Worm (Caenorhabditis elegans) whole organism, late embryonic: Measurements from ENCODE around the gene sam-4.

ENCODE experiments used
- C08G9.2 ChIP-seq: sonication (generic microtip); optimal IDR thresholded peaks from 2 replicates; lab custom pipeline; 2016; ENCODE audit warnings: mild to moderate bottlenecking, missing genetic modification characterization, moderate library complexity, missing compliant biosample characterization
- K02D7.2 ChIP-seq: sonication (generic microtip); optimal IDR thresholded peaks from 2 replicates; lab custom pipeline; 2017; ENCODE audit warnings: mild to moderate bottlenecking, missing genetic modification characterization, missing compliant biosample characterization
- T23F11.4 ChIP-seq: fragments of 200-800 bp; sonication (Bioruptor generic); optimal IDR thresholded peaks from 2 replicates; lab custom pipeline; 2018; ENCODE audit warnings: mild to moderate bottlenecking, missing genetic modification characterization, missing compliant biosample characterization
- ahr-1 ChIP-seq: sonication (generic microtip); optimal IDR thresholded peaks from 2 replicates; lab custom pipeline; 2016; ENCODE audit warnings: missing genetic modification characterization, missing compliant biosample characterization
- ama-1 ChIP-seq: fragments of 150-350 bp; optimal IDR thresholded peaks from 2 replicates; lab custom pipeline; 2014
- ceh-14 ChIP-seq: sonication (generic microtip); optimal IDR thresholded peaks from 2 replicates; lab custom pipeline; 2016; ENCODE audit warnings: missing genotype, missing genetic modification characterization, missing compliant biosample characterization
- ceh-18 ChIP-seq: sonication (generic microtip); optimal IDR thresholded peaks from 2 replicates; lab custom pipeline; 2016; ENCODE audit warnings: missing genetic modification characterization, missing compliant biosample characterization
- ceh-2 ChIP-seq: sonication (generic microtip); optimal IDR thresholded peaks from 2 replicates; lab custom pipeline; 2016; ENCODE audit warnings: missing genotype, missing genetic modification characterization, missing compliant biosample characterization
- ceh-22 ChIP-seq: sonication (generic microtip); optimal IDR thresholded peaks from 2 replicates; lab custom pipeline; 2017; ENCODE audit warnings: missing biosample characterization, missing genetic modification characterization
- ceh-24 ChIP-seq: sonication (generic microtip); optimal IDR thresholded peaks from 2 replicates; lab custom pipeline; 2016; ENCODE audit warnings: mild to moderate bottlenecking, missing genetic modification characterization, missing compliant biosample characterization
- ceh-30 ChIP-seq: fragments of 150-350 bp; optimal IDR thresholded peaks from 2 replicates; lab custom pipeline; 2014; ENCODE audit warnings: missing biosample characterization, missing genetic modification characterization
- ceh-31 ChIP-seq: sonication (generic microtip); optimal IDR thresholded peaks from 2 replicates; lab custom pipeline; 2016; ENCODE audit warnings: missing genetic modification characterization, missing compliant biosample characterization
- ceh-45 ChIP-seq: fragments of 200-800 bp; sonication (Bioruptor generic); IDR thresholded peaks from 2 replicates; pipeline ENCODE4 v1.3.6; 2022; ENCODE audit warnings: missing genetic modification reagents, missing genetic modification characterization, missing compliant biosample characterization
- ceh-48 ChIP-seq: sonication (generic microtip); optimal IDR thresholded peaks from 2 replicates; lab custom pipeline; 2016; ENCODE audit warnings: missing genetic modification characterization, inconsistent platforms, missing compliant biosample characterization
- che-1 ChIP-seq: sonication (generic microtip); optimal IDR thresholded peaks from 2 replicates; lab custom pipeline; 2016; ENCODE audit warnings: mild to moderate bottlenecking, missing genetic modification characterization, missing compliant biosample characterization
- dmd-4 ChIP-seq: sonication (generic microtip); optimal IDR thresholded peaks from 2 replicates; lab custom pipeline; 2016; ENCODE audit warnings: borderline replicate concordance, missing genetic modification characterization, missing compliant biosample characterization
- elt-2 ChIP-seq: sonication (generic microtip); optimal IDR thresholded peaks from 2 replicates; lab custom pipeline; 2016; ENCODE audit warnings: missing genetic modification reagents, missing genetic modification characterization, missing compliant biosample characterization
- elt-4 ChIP-seq: sonication (generic microtip); optimal IDR thresholded peaks from 2 replicates; lab custom pipeline; 2016; ENCODE audit warnings: missing genetic modification characterization, missing compliant biosample characterization
- ets-4 ChIP-seq: sonication (generic microtip); optimal IDR thresholded peaks from 2 replicates; lab custom pipeline; 2016; ENCODE audit warnings: missing genetic modification characterization, missing compliant biosample characterization
- hlh-30 ChIP-seq: sonication (generic microtip); optimal IDR thresholded peaks from 2 replicates; lab custom pipeline; 2017; ENCODE audit warnings: antibody characterized with exemption, missing genetic modification characterization, missing compliant biosample characterization; ENCODE audit not compliant: insufficient read depth
- hlh-6 ChIP-seq: sonication (generic microtip); optimal IDR thresholded peaks from 2 replicates; lab custom pipeline; 2016; ENCODE audit warnings: missing genotype, missing genetic modification characterization, missing compliant biosample characterization
- hlh-8 ChIP-seq: sonication (generic microtip); optimal IDR thresholded peaks from 2 replicates; lab custom pipeline; 2016; ENCODE audit warnings: missing genotype, missing genetic modification characterization, missing compliant biosample characterization
- lim-6 ChIP-seq: sonication (generic microtip); optimal IDR thresholded peaks from 2 replicates; lab custom pipeline; 2016; ENCODE audit warnings: missing genetic modification characterization, missing compliant biosample characterization
- madf-2 ChIP-seq: sonication (generic microtip); optimal IDR thresholded peaks from 2 replicates; lab custom pipeline; 2017; ENCODE audit warnings: missing genetic modification characterization, missing compliant biosample characterization
- mec-3 ChIP-seq: sonication (generic microtip); optimal IDR thresholded peaks from 2 replicates; lab custom pipeline; 2016; ENCODE audit warnings: borderline replicate concordance, missing genetic modification characterization, missing compliant biosample characterization
- nfya-1 ChIP-seq: sonication (generic microtip); optimal IDR thresholded peaks from 2 replicates; lab custom pipeline; 2017; ENCODE audit warnings: missing genetic modification characterization, mild to moderate bottlenecking, missing compliant biosample characterization, antibody characterized with exemption, moderate library complexity
- nhr-11 ChIP-seq: fragments of 150-350 bp; optimal IDR thresholded peaks from 2 replicates; lab custom pipeline; 2014; ENCODE audit warnings: missing biosample characterization, missing genetic modification characterization
- npax-4 ChIP-seq: sonication (generic microtip); optimal IDR thresholded peaks from 2 replicates; lab custom pipeline; 2016; ENCODE audit warnings: missing genetic modification characterization, missing compliant biosample characterization
- pag-3 ChIP-seq: sonication (generic microtip); optimal IDR thresholded peaks from 2 replicates; lab custom pipeline; 2016; ENCODE audit warnings: missing compliant biosample characterization, missing genetic modification characterization, borderline replicate concordance
- pax-1 ChIP-seq: fragments of 150-350 bp; optimal IDR thresholded peaks from 2 replicates; lab custom pipeline; 2014; ENCODE audit warnings: missing biosample characterization, missing genetic modification characterization
- pha-2 ChIP-seq: sonication (generic microtip); optimal IDR thresholded peaks from 2 replicates; lab custom pipeline; 2017; ENCODE audit warnings: mild to moderate bottlenecking, missing genetic modification characterization, missing compliant biosample characterization
- pha-4 ChIP-seq: fragments of 150-350 bp; optimal IDR thresholded peaks from 2 replicates; lab custom pipeline; 2018; ENCODE audit warnings: missing biosample characterization, missing genetic modification reagents, missing genetic modification characterization
- pqm-1 ChIP-seq: sonication (generic microtip); optimal IDR thresholded peaks from 2 replicates; lab custom pipeline; 2016; ENCODE audit warnings: missing genetic modification characterization, missing compliant biosample characterization
- ref-2 ChIP-seq: sonication (generic microtip); optimal IDR thresholded peaks from 2 replicates; lab custom pipeline; 2016; ENCODE audit warnings: missing genetic modification characterization, missing compliant biosample characterization
- sdc-2 ChIP-seq: sonication (generic microtip); optimal IDR thresholded peaks from 2 replicates; lab custom pipeline; 2016; ENCODE audit warnings: missing genotype, missing genetic modification characterization, missing compliant biosample characterization
- sox-2 ChIP-seq: fragments of 200-800 bp; sonication (Bioruptor generic); IDR thresholded peaks from 2 replicates; pipeline ENCODE4 v1.3.6; 2022; ENCODE audit warnings: missing genetic modification reagents, missing genetic modification characterization, missing compliant biosample characterization
- tbx-2 ChIP-seq: sonication (generic microtip); optimal IDR thresholded peaks from 2 replicates; lab custom pipeline; 2016; ENCODE audit warnings: missing genetic modification characterization, missing compliant biosample characterization
- ttx-3 ChIP-seq: sonication (generic microtip); optimal IDR thresholded peaks from 2 replicates; lab custom pipeline; 2016; ENCODE audit warnings: missing genetic modification reagents, missing genetic modification characterization, missing compliant biosample characterization
- unc-42 ChIP-seq: sonication (generic microtip); optimal IDR thresholded peaks from 2 replicates; lab custom pipeline; 2016; ENCODE audit warnings: missing genotype, missing genetic modification characterization, missing compliant biosample characterization
- unc-55 ChIP-seq: sonication (generic microtip); optimal IDR thresholded peaks from 2 replicates; lab custom pipeline; 2017; ENCODE audit warnings: missing biosample characterization, missing genetic modification reagents, missing genetic modification characterization
- ztf-16 ChIP-seq: sonication (generic microtip); optimal IDR thresholded peaks from 2 replicates; lab custom pipeline; 2017; ENCODE audit warnings: missing genetic modification characterization, missing compliant biosample characterization

The sam-4 gene

DNA sequence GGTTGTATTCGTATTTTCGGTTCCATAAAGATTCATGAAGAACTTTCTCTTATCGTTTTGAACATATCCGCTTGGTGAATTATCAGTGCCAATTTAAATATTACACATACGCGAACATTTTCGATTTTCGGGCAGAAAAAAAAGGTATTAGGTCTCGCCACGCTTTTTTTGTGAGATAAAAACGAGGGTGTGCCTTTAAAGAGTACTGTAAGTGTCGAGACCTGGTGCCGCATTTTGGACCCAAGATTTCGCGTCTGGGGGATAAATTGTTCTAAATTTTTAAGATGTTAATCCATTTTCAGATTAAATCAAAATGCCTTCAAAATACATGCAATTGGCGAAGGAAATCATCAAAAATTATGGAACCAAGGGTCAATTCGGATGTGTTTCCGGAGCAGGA, 44.8 kb upstream of the sam-4 start, which contains the start of gene C25H3.3:
Gene C25H3.3 (plus strand): TSS at position 301 of the 400 bp plus-strand sequence.
- TF ChIP-seq ceh-18 (tag; lab: Kevin White, UChicago) (no peak), C08G9.2 (tag; lab: Kevin White, UChicago) (no peak), che-1 (tag; lab: Kevin White, UChicago) (no peak), K02D7.2 (tag; lab: Kevin White, UChicago) (no peak), hlh-8 (tag; lab: Kevin White, UChicago) (no peak), nhr-11 (tag; lab: Kevin White, UChicago) (no peak), ceh-14 (tag; lab: Kevin White, UChicago) (no peak), unc-42 (no peak), npax-4 (tag; lab: Kevin White, UChicago) (no peak), pha-4 (no peak)

DNA sequence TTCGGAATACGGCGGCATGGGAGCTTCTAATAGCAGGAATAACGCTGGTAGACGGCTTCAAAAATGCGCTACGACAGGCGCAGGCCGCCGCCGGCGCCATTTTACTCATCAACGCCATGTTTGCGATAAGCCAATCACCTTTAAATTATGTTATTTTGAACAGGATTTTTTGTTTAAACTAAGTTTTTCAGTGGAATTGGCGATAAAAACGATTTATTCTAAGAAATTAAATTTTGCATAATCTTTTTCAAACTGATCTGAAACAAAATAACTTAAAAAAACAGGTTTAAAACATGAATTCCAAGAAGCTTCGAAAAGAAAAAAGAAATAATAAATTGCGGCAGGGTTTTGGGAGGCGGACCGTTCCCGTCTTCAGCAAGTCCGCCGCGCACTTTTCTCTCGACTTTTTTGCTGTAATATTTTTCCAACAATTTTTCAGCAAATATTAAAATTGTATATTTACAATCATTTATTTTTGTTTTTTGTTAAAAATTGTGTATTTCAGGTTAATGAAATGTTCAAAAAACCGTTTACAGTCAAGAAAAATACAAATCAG, 42.2 kb upstream of the sam-4 start, which contains the start of the genes ndub-5 and eif-2D:
Gene ndub-5 (minus strand): TSS at position 138 of the 556 bp plus-strand sequence.
Gene eif-2D (plus strand): TSS at position 506 of the 556 bp plus-strand sequence.
- no peak for TF ChIP-seq T23F11.4
- TF ChIP-seq ceh-31 (tag; lab: Kevin White, UChicago): peak; percentile 33
- TF ChIP-seq ceh-14 (tag; lab: Kevin White, UChicago): peak; percentile 28
- TF ChIP-seq elt-2 (tag; lab: Kevin White, UChicago): peak; percentile 83
- TF ChIP-seq ceh-30 (tag; lab: Kevin White, UChicago): no peak
- TF ChIP-seq C08G9.2 (tag; lab: Kevin White, UChicago): no peak
- no peak for TF ChIP-seq sox-2 (GFP tag; lab: Robert Waterston, UW)
- no peak for TF ChIP-seq sdc-2 (tag; lab: Kevin White, UChicago)
- TF ChIP-seq ceh-22: no peak
- TF ChIP-seq madf-2 (tag; lab: Kevin White, UChicago): no peak
- no peak for TF ChIP-seq ama-1
- TF ChIP-seq ztf-16 (tag; lab: Kevin White, UChicago): no peak
- TF ChIP-seq unc-55: no peak
- TF ChIP-seq dmd-4 (tag; lab: Kevin White, UChicago): no peak
- peak; percentile 8 for TF ChIP-seq ttx-3 (tag; lab: Kevin White, UChicago)
- no peak for TF ChIP-seq ahr-1
- no peak for TF ChIP-seq ceh-45 (GFP tag; lab: Robert Waterston, UW)
- no peak for TF ChIP-seq pax-1 (tag; lab: Kevin White, UChicago)
- no peak for TF ChIP-seq ref-2 (tag; lab: Kevin White, UChicago)
- no peak for TF ChIP-seq lim-6 (tag; lab: Kevin White, UChicago)
- no peak for TF ChIP-seq ceh-48 (tag; lab: Kevin White, UChicago)
- TF ChIP-seq pqm-1 (tag; lab: Kevin White, UChicago): no peak
- no peak for TF ChIP-seq mec-3 (tag; lab: Kevin White, UChicago)
- TF ChIP-seq hlh-6 (tag; lab: Kevin White, UChicago): no peak
- no peak for TF ChIP-seq elt-4 (tag; lab: Kevin White, UChicago)
- no peak for TF ChIP-seq ets-4 (tag; lab: Kevin White, UChicago)
- no peak for TF ChIP-seq pag-3 (tag; lab: Kevin White, UChicago)
- no peak for TF ChIP-seq ceh-18 (tag; lab: Kevin White, UChicago)
- peak; percentile 26 for TF ChIP-seq tbx-2 (tag; lab: Kevin White, UChicago)
- peak; percentile 13 for TF ChIP-seq nfya-1 (tag; lab: Kevin White, UChicago)
- no peak for TF ChIP-seq pha-2
- TF ChIP-seq ceh-24: no peak
- no peak for TF ChIP-seq che-1 (tag; lab: Kevin White, UChicago)

DNA sequence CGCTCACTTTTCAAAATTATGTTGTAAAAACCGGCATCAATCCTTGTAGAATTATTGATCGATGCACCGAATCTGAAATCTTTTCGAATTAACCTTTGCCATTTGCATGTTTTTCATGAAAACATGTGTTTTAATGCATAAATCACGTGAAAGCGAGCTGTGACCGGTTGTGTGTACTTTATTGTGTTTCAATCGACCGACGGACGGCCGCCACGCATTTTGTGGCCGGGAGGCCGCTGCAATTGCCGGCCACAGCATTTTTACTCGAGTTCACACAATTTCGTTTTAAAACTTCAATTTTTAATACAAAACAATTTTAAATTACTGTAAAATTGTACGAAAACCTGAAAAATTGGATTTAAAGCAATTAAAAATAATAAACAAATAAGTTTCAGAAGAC, 39.9 kb upstream of the sam-4 start, which contains the start of gene C25H3.11:
Gene C25H3.11 (minus strand): TSS at position 82 of the 400 bp plus-strand sequence.
- TF ChIP-seq ceh-2 (tag; lab: Kevin White, UChicago) (peak; percentile 35), hlh-30 (tag; lab: Kevin White, UChicago) (peak; percentile 55), ama-1 (peak; percentile 5), ceh-31 (tag; lab: Kevin White, UChicago) (no peak), T23F11.4 (no peak)
